Fruit fly (Drosophila melanogaster): ENCODE results near the gene mtgo.
A peak's percentile ranks its signal among the peaks of the same experiment; 100 is the strongest.

Gene mtgo

dm6 chr2L:16591934-16592333 is 47.1 kb downstream of the mtgo start (continued):
- TF ChIP-seq ken (GFP tag; IDR thresholded peaks at IDR 0.05) (peak; percentile 73; the same call in 2 of the 3 replicates), CG7928 (GFP tag; optimal IDR thresholded peaks at IDR 0.05) (no peak), fd3F (GFP tag; optimal IDR thresholded peaks at IDR 0.05) (no peak), CG10321 (GFP tag; IDR thresholded peaks at IDR 0.05) (no peak), lbe (GFP tag; optimal IDR thresholded peaks at IDR 0.05) (no peak), CG2678 (tag; optimal IDR thresholded peaks at IDR 0.05) (peak; percentile 64), wdn (GFP tag; IDR thresholded peaks at IDR 0.05) (no peak), gt (GFP tag; IDR thresholded peaks at IDR 0.05) (0 out of 2 replicates have a peak, but pooled peaks have one; percentile 23), CG18476 (GFP tag; optimal IDR thresholded peaks at IDR 0.05) (no peak), CG9437 (GFP tag; optimal IDR thresholded peaks at IDR 0.05) (peak; percentile 1), CG8089 (GFP tag; optimal IDR thresholded peaks at IDR 0.05) (peak; percentile 13), Sox100B (GFP tag; optimal IDR thresholded peaks at IDR 0.05) (peak; percentile 48), CG4328 (GFP tag; optimal IDR thresholded peaks at IDR 0.05) (no peak), CG11085 (GFP tag; IDR thresholded peaks at IDR 0.05) (no peak), B-H2 (GFP tag; optimal IDR thresholded peaks at IDR 0.05) (no peak), CG7963 (GFP tag; IDR thresholded peaks at IDR 0.05; ENCODE audit: partially characterized antibody) (no peak), nom (GFP tag; optimal IDR thresholded peaks at IDR 0.05) (peak; percentile 44), CG11696 (GFP tag; IDR thresholded peaks at IDR 0.05) (no peak), NK7.1 (GFP tag; optimal IDR thresholded peaks at IDR 0.05) (no peak), CG12155 (GFP tag; optimal IDR thresholded peaks at IDR 0.05) (no peak), CG15269 (tag; optimal IDR thresholded peaks at IDR 0.05) (no peak), Ets65A (GFP tag) (no peak), CG14050 (GFP tag; IDR thresholded peaks at IDR 0.05) (peak; percentile 35; the same call in 1 of the 3 replicates), pho (GFP tag; optimal IDR thresholded peaks at IDR 0.05) (no peak), trh (GFP tag; optimal IDR thresholded peaks at IDR 0.05) (no peak), Med (GFP tag) (no peak), Hand (GFP tag; optimal IDR thresholded peaks at IDR 0.05) (no peak), CG1603 (tag; optimal IDR thresholded peaks at IDR 0.05) (peak; percentile 9), mld (GFP tag; IDR thresholded peaks at IDR 0.05; ENCODE audit: partially characterized antibody) (no peak), CG34422 (GFP tag; IDR thresholded peaks at IDR 0.05) (no peak; the same call in 2 of the 3 replicates), CG8944 (GFP tag; optimal IDR thresholded peaks at IDR 0.05) (no peak), Dad (GFP tag; optimal IDR thresholded peaks at IDR 0.05) (no peak), chif (GFP tag; optimal IDR thresholded peaks at IDR 0.05) (peak; percentile 6 to 44), CG8359 (GFP tag; optimal IDR thresholded peaks at IDR 0.05; ENCODE audit: borderline replicate concordance) (peak; percentile 26), CG31388 (GFP tag; optimal IDR thresholded peaks at IDR 0.05) (no peak), zen (tag; optimal IDR thresholded peaks at IDR 0.05) (no peak), Hr51 (GFP tag; optimal IDR thresholded peaks at IDR 0.05) (peak in 1 of 2 experiments; percentile 40), pita (GFP tag; optimal IDR thresholded peaks at IDR 0.05) (no peak), repo (GFP tag; optimal IDR thresholded peaks at IDR 0.05) (no peak), psq (GFP tag; optimal IDR thresholded peaks at IDR 0.05) (no peak), Lim3 (GFP tag; IDR thresholded peaks at IDR 0.05) (no peak), CG11560 (tag; IDR thresholded peaks at IDR 0.05) (no peak), Ets97D (GFP tag; optimal IDR thresholded peaks at IDR 0.05) (no peak), Deaf1 (tag; optimal IDR thresholded peaks at IDR 0.05) (no peak), gcm (GFP tag; optimal IDR thresholded peaks at IDR 0.05) (peak; percentile 14), CG11247 (GFP tag; IDR thresholded peaks at IDR 0.05) (no peak), CG32772 (GFP tag; IDR thresholded peaks at IDR 0.05) (peak; percentile 72), CG4360 (GFP tag; IDR thresholded peaks at IDR 0.05) (peak; percentile 51; the same call in 1 of the 2 replicates), lov (optimal IDR thresholded peaks at IDR 0.05) (no peak), lov (GFP tag; IDR thresholded peaks at IDR 0.05) (no peak), BEAF-32 (GFP tag; optimal IDR thresholded peaks at IDR 0.05) (no peak), sob (GFP tag; IDR thresholded peaks at IDR 0.05) (no peak)

Data from whole organism, embryonic.